Fruit fly (Drosophila melanogaster) whole organism, prepupa: ENCODE data around the gene CG45095.

Experiments
- Blimp-1 ChIP-seq: fragments of 200-800 bp; sonication (Bioruptor generic); optimal IDR thresholded peaks from 3 replicates; lab custom pipeline; 2017; ENCODE audit warnings: missing biosample characterization, missing genetic modification characterization, mild to moderate bottlenecking, moderate library complexity, missing genetic modification reagents
- CG3032 ChIP-seq: fragments of 200-800 bp; optimal IDR thresholded peaks from 2 replicates; lab custom pipeline; 2019; ENCODE audit warnings: missing biosample characterization, mild to moderate bottlenecking, missing genetic modification characterization, moderate library complexity
- CG6276 ChIP-seq: fragments of 200-800 bp; sonication (Bioruptor generic); optimal IDR thresholded peaks from 2 replicates; lab custom pipeline; 2017; ENCODE audit warnings: missing biosample characterization, mild to moderate bottlenecking, missing genetic modification characterization
- Eip75B ChIP-seq: fragments of 200-800 bp; sonication (Bioruptor generic); optimal IDR thresholded peaks from 3 replicates; lab custom pipeline; 2016; ENCODE audit warnings: missing biosample characterization, missing genetic modification characterization
- Hr39 ChIP-seq: fragments of 200-800 bp; sonication (Bioruptor generic); optimal IDR thresholded peaks from 2 replicates; lab custom pipeline; 2016; ENCODE audit warnings: missing biosample characterization, missing genetic modification characterization
- cyc ChIP-seq: fragments of 200-800 bp; sonication (Bioruptor generic); optimal IDR thresholded peaks from 3 replicates; lab custom pipeline; 2016; ENCODE audit warnings: missing biosample characterization, missing genetic modification characterization

DNA sequence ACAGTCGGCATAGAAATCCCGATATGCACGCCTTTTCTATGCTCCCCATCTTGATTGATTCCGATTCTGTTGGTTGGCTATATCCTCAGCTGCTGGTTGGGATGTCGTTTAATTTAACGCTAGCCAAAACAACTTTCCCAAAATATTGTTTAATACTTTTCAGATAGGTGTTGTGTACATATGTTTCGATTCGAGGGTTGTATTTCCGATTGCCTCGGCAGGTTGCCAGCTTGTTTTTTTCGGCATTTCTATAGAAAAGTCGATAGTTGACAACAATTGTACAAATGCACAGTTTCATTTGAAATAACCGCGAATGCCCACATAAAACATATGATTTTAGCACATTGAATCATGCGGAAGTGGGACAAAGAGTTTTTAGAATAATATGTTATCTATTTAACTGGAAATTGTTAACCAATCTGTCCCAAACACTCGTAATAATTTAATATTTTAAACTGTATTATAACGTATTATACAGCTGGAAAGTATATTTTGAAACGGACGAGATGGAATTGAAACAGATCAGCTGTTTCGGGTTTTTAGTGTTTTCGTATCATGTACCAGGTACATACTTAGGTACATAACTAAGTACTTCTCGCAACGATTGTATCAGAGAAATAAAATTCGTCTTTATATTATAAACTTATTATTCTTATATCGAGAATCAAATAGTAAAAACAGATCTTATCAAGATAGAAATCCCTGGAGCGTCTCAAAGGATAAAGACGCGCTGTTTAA is 47.7 kb upstream of the CG45095 start, which contains the start of gene CG31109:
- TF ChIP-seq Blimp-1 (GFP tag; lab: Kevin White, UChicago) (no peak), Eip75B (no peak), CG3032 (tag; lab: Kevin White, UChicago) (no peak), cyc (GFP tag; lab: Kevin White, UChicago) (no peak), CG6276 (GFP tag; lab: Kevin White, UChicago) (no peak), Hr39 (no peak)
